Worm (Caenorhabditis elegans): ENCODE results near the gene C25F9.11.

- TF ChIP-seq lim-6 (tag; optimal IDR thresholded peaks at IDR 0.05) (no peak), ref-2 (tag; optimal IDR thresholded peaks at IDR 0.05) (no peak), sox-2 (GFP tag; IDR thresholded peaks at IDR 0.05) (no peak), pax-1 (tag; optimal IDR thresholded peaks at IDR 0.05) (no peak), nhr-11 (tag; optimal IDR thresholded peaks at IDR 0.05) (no peak), tbx-7 (tag; optimal IDR thresholded peaks at IDR 0.05) (no peak), elt-2 (tag; optimal IDR thresholded peaks at IDR 0.05) (no peak), pqm-1 (tag; optimal IDR thresholded peaks at IDR 0.05) (no peak)
These were observed 16.4 kb downstream of the C25F9.11 start, which contains the start of the genes C25F9.4 and C25F9.9 for ce11 chrV:19416475-19416874.

All from whole organism, late embryonic.